Worm (Caenorhabditis elegans): ENCODE measurements around the gene clp-10.

The clp-10 gene

ce11 chrIII:30399-30798 is 7.6 kb downstream of the clp-10 start:
- TF ChIP-seq pha-4 (tag; optimal IDR thresholded peaks at IDR 0.05) (no peak), bed-3 (GFP tag; optimal IDR thresholded peaks at IDR 0.05) (no peak), nhr-76 (tag; optimal IDR thresholded peaks at IDR 0.05) (no peak), zip-8 (tag; optimal IDR thresholded peaks at IDR 0.05) (no peak), sem-2 (GFP tag; optimal IDR thresholded peaks at IDR 0.05) (no peak), elt-3 (tag; optimal IDR thresholded peaks at IDR 0.05) (no peak), lsy-2 (tag; optimal IDR thresholded peaks at IDR 0.05) (no peak)

ce11 chrIII:29626-30025 is 8.4 kb downstream of the clp-10 start:
- TF ChIP-seq cnd-1 (tag; optimal IDR thresholded peaks at IDR 0.05) (no peak), snpc-4 (tag; optimal IDR thresholded peaks at IDR 0.05) (no peak), drap-1 (GFP tag; optimal IDR thresholded peaks at IDR 0.05) (no peak), ham-2 (GFP tag; optimal IDR thresholded peaks at IDR 0.05) (no peak), elt-1 (tag; optimal IDR thresholded peaks at IDR 0.05; ENCODE audit: borderline replicate concordance, insufficient read depth) (no peak), unc-120 (tag; optimal IDR thresholded peaks at IDR 0.05; ENCODE audit: poor library complexity, severe bottlenecking) (no peak), ceh-39 (tag; optimal IDR thresholded peaks at IDR 0.05) (no peak), nhr-28 (tag; optimal IDR thresholded peaks at IDR 0.05) (no peak), flh-1 (GFP tag; optimal IDR thresholded peaks at IDR 0.05) (no peak), elt-3 (tag; optimal IDR thresholded peaks at IDR 0.05) (no peak)

- TF ChIP-seq unc-39 (tag; optimal IDR thresholded peaks at IDR 0.05) (no peak), nhr-12 (tag; optimal IDR thresholded peaks at IDR 0.05) (no peak), flh-1 (GFP tag; optimal IDR thresholded peaks at IDR 0.05) (no peak), lin-13 (tag; optimal IDR thresholded peaks at IDR 0.05) (no peak), unc-120 (tag; optimal IDR thresholded peaks at IDR 0.05; ENCODE audit: poor library complexity, severe bottlenecking) (no peak), lsy-2 (tag; optimal IDR thresholded peaks at IDR 0.05) (no peak), tbx-8 (GFP tag; optimal IDR thresholded peaks at IDR 0.05) (no peak), zip-8 (tag; optimal IDR thresholded peaks at IDR 0.05) (no peak), ztf-11 (tag; optimal IDR thresholded peaks at IDR 0.05) (no peak), sem-2 (GFP tag; optimal IDR thresholded peaks at IDR 0.05) (no peak), nhr-2 (tag; optimal IDR thresholded peaks at IDR 0.05) (no peak), ceh-83 (GFP tag; optimal IDR thresholded peaks at IDR 0.05) (no peak), pha-4 (tag; optimal IDR thresholded peaks at IDR 0.05) (no peak), drap-1 (GFP tag; optimal IDR thresholded peaks at IDR 0.05) (no peak), snpc-4 (tag; optimal IDR thresholded peaks at IDR 0.05) (no peak), nhr-76 (tag; optimal IDR thresholded peaks at IDR 0.05) (no peak), nhr-28 (tag; optimal IDR thresholded peaks at IDR 0.05) (no peak), ham-2 (GFP tag; optimal IDR thresholded peaks at IDR 0.05) (no peak), cnd-1 (tag; optimal IDR thresholded peaks at IDR 0.05) (no peak), ces-1 (GFP tag; optimal IDR thresholded peaks at IDR 0.05) (no peak)
These were observed 9.2 kb downstream of the clp-10 start for ce11 chrIII:28841-29240.

- TF ChIP-seq pha-4 (tag; optimal IDR thresholded peaks at IDR 0.05) (no peak), nhr-2 (tag; optimal IDR thresholded peaks at IDR 0.05) (no peak), zip-8 (tag; optimal IDR thresholded peaks at IDR 0.05) (peak; percentile 99), sptf-1 (tag; optimal IDR thresholded peaks at IDR 0.05) (no peak)
These were observed 10.6 kb downstream of the clp-10 start for ce11 chrIII:27341-27947.

DNA sequence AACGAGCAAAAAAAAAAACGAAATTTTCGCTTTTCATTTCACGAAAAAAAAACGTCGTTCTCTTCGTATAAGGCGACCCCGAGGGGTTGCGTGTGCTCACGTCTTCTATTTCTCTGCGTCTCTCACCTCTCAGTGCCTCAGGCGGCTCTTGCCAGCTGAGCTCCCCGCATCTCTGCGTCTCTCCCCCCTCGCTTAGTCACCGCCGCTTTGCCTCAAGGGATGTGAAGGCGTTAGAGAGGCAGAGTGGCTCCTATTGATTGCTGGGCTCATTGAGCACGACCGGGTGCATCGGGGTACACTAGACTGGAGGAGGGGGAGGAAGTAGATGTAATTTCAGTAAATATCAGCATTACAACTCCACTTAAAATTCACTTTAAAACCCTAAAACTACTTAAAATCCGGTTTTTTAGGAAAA is 12.4 kb downstream of the clp-10 start:
- TF ChIP-seq ces-1 (GFP tag; optimal IDR thresholded peaks at IDR 0.05), result peak; percentile 79
- no peak for TF ChIP-seq flh-1 (GFP tag; optimal IDR thresholded peaks at IDR 0.05)
- TF ChIP-seq pha-4 (tag; optimal IDR thresholded peaks at IDR 0.05), result no peak
- no peak for TF ChIP-seq ceh-39 (tag; optimal IDR thresholded peaks at IDR 0.05)
- TF ChIP-seq ham-2 (GFP tag; optimal IDR thresholded peaks at IDR 0.05), result peak; percentile 3
- TF ChIP-seq mls-2 (tag; optimal IDR thresholded peaks at IDR 0.05), result peak; percentile 49
- TF ChIP-seq unc-120 (tag; optimal IDR thresholded peaks at IDR 0.05; ENCODE audit: poor library complexity, severe bottlenecking), result peak; percentile 33
- TF ChIP-seq lin-32 (GFP tag; optimal IDR thresholded peaks at IDR 0.05), result peak; percentile 18
- TF ChIP-seq ztf-11 (tag; optimal IDR thresholded peaks at IDR 0.05), result peak; percentile 45

- TF ChIP-seq hlh-1 (tag; optimal IDR thresholded peaks at IDR 0.05), result no peak
- TF ChIP-seq lsy-2 (tag; optimal IDR thresholded peaks at IDR 0.05), result no peak
- TF ChIP-seq sem-2 (GFP tag; optimal IDR thresholded peaks at IDR 0.05), result no peak
- no peak for TF ChIP-seq zip-8 (tag; optimal IDR thresholded peaks at IDR 0.05)
- no peak for TF ChIP-seq sptf-1 (tag; optimal IDR thresholded peaks at IDR 0.05)
- no peak for TF ChIP-seq ztf-11 (tag; optimal IDR thresholded peaks at IDR 0.05)
- TF ChIP-seq ceh-43 (GFP tag; optimal IDR thresholded peaks at IDR 0.05), result no peak
- no peak for TF ChIP-seq nhr-76 (tag; optimal IDR thresholded peaks at IDR 0.05)
- TF ChIP-seq unc-62 (GFP tag; optimal IDR thresholded peaks at IDR 0.05), result no peak
- no peak for TF ChIP-seq mls-2 (tag; optimal IDR thresholded peaks at IDR 0.05)
- TF ChIP-seq ces-1 (GFP tag; optimal IDR thresholded peaks at IDR 0.05), result no peak
These were observed 14.2 kb downstream of the clp-10 start, which contains the start of gene H10E21.5 for ce11 chrIII:23862-24261. H10E21.5 (minus strand) TSS chrIII:23962.
